Fruit fly (Drosophila melanogaster) whole organism: Measurements from ENCODE around the gene Rab9.

Experiments used
- CG8478 ChIP-seq: fragments of >200 bp; optimal IDR thresholded peaks from 2 replicates; lab custom pipeline; 2018; ENCODE audit warnings: inconsistent platforms
- Dll ChIP-seq: fragments of >200 bp; optimal IDR thresholded peaks from 2 replicates; lab custom pipeline; 2017
- pan ChIP-seq: fragments of >200 bp; optimal IDR thresholded peaks from 2 replicates; lab custom pipeline; 2017
- psq ChIP-seq: fragments of >200 bp; optimal IDR thresholded peaks from 2 replicates; lab custom pipeline; 2017

dm6 chr2L:19438685-19439597 lies 6.6 kb downstream of the Rab9 start:
- TF ChIP-seq psq (lab: Kevin White, UChicago) (no peak), CG8478 (lab: Kevin White, UChicago) (no peak), Dll (no peak), pan (lab: Kevin White, UChicago) (no peak)
